Fruit fly (Drosophila melanogaster): ENCODE results near the gene RhoGAP93B.
A peak's percentile ranks its signal among the peaks of the same experiment; 100 is the strongest.

DNA sequence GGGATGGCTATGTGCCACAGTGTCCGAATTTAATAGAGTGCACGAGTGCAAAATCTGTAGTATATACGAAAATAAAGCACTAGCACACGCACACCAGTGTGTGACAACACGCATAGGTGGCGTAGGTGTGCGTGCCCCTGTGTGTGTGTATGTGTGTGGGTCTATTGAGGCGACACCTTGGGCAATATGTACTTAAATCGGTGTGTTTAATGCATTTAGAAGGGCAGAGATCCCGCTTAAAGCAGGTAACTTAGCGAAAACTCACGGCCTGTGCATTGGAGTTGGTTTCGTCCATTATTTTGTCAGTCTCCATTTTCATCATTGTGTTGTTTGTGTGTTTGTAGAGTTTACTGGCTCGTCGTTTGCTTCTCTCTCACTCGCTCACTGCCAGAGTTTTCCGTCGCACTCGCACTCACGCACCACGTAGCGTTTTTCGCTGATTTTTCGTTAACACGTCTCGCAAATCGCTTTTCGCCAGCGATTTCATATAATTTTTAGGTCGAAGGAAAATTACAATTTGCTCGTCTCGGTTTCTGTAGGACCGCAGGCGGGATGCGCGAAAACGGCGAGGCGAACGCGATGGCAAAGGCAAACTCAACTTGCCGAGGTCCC lies 29.2 kb upstream of the RhoGAP93B start:
- no peak for TF ChIP-seq CG1621 (tag; optimal IDR thresholded peaks at IDR 0.05)
- no peak for TF ChIP-seq vri (GFP tag; optimal IDR thresholded peaks at IDR 0.05)
- TF ChIP-seq CG4318 (GFP tag; optimal IDR thresholded peaks at IDR 0.05) = no peak
- no peak for TF ChIP-seq pdm3 (GFP tag; optimal IDR thresholded peaks at IDR 0.05)
- no peak for TF ChIP-seq Hr4 (GFP tag; optimal IDR thresholded peaks at IDR 0.05)
- TF ChIP-seq CG6854 (GFP tag; optimal IDR thresholded peaks at IDR 0.05) = peak; percentile 36
- no peak for TF ChIP-seq Met (GFP tag; optimal IDR thresholded peaks at IDR 0.05)
- TF ChIP-seq CG3919 (GFP tag; optimal IDR thresholded peaks at IDR 0.05) = no peak
